Worm (Caenorhabditis elegans) whole organism, L4 larva: ENCODE results near the gene K10C2.2.
A peak's percentile ranks its signal among the peaks of the same experiment; 100 is the strongest.

Experiments used
- F37D6.2 ChIP-seq: sonication (generic microtip); optimal IDR thresholded peaks from 2 replicates; lab custom pipeline; 2016; ENCODE audit warnings: mild to moderate bottlenecking, missing genetic modification characterization, missing compliant biosample characterization
- F44E2.7 ChIP-seq: fragments of 200-800 bp; sonication (Bioruptor generic); IDR thresholded peaks from 2 replicates; pipeline ENCODE4 v2.1.2; 2022; ENCODE audit warnings: missing genetic modification characterization, missing compliant biosample characterization
- Y105C5A.15 ChIP-seq: fragments of 200-800 bp; sonication (Bioruptor generic); IDR thresholded peaks from 2 replicates; pipeline ENCODE4 v1.3.6; 2022; ENCODE audit warnings: missing genetic modification characterization, missing compliant biosample characterization
- aha-1 ChIP-seq: fragments of 150-350 bp; peaks from one replicate; lab custom pipeline; 2014; ENCODE audit warnings: missing biosample characterization, missing genetic modification characterization
- aly-2 ChIP-seq: sonication (generic microtip); optimal IDR thresholded peaks from 2 replicates; lab custom pipeline; 2018; ENCODE audit warnings: missing biosample characterization, missing genetic modification characterization
- ama-1 ChIP-seq: fragments of 150-350 bp; optimal IDR thresholded peaks from 2 replicates; lab custom pipeline; 2014; ENCODE audit warnings: inconsistent platforms, mixed read lengths
- attf-4 ChIP-seq: sonication (generic microtip); optimal IDR thresholded peaks from 3 replicates; lab custom pipeline; 2017; ENCODE audit warnings: missing biosample characterization, missing genetic modification characterization
- ceh-44 ChIP-seq: fragments of 200-800 bp; sonication (Bioruptor generic); IDR thresholded peaks from 2 replicates; pipeline ENCODE4 v1.3.6; 2022; ENCODE audit warnings: missing genetic modification reagents, missing genetic modification characterization, missing compliant biosample characterization
- ceh-82 ChIP-seq: sonication (generic microtip); optimal IDR thresholded peaks from 2 replicates; lab custom pipeline; 2017; ENCODE audit warnings: missing biosample characterization, missing genetic modification characterization
- cey-2 ChIP-seq: sonication (generic microtip); optimal IDR thresholded peaks from 3 replicates; lab custom pipeline; 2017; ENCODE audit warnings: missing genetic modification characterization, mild to moderate bottlenecking, missing compliant biosample characterization, antibody characterized with exemption, borderline replicate concordance; ENCODE audit not compliant: insufficient read depth
- daf-16 ChIP-seq, 3 experiments: sonication (generic microtip); optimal IDR thresholded peaks; 2 replicates each; lab custom pipeline; 2016 to 2017; ENCODE audit warnings: missing genetic modification characterization in 3 of 3, missing genetic modification reagents in 3 of 3, mild to moderate bottlenecking in 2 of 3, missing compliant biosample characterization in 2 of 3, missing biosample characterization in 1 of 3, moderate library complexity in 1 of 3
- dmd-6 ChIP-seq: fragments of 200-800 bp; sonication (Bioruptor generic); IDR thresholded peaks from 2 replicates; pipeline ENCODE4 v1.3.6; 2022; ENCODE audit warnings: missing genetic modification reagents, missing genetic modification characterization, missing compliant biosample characterization
- dve-1 ChIP-seq: sonication (generic microtip); optimal IDR thresholded peaks from 2 replicates; lab custom pipeline; 2017; ENCODE audit warnings: antibody characterized with exemption, mild to moderate bottlenecking, missing genetic modification characterization, missing compliant biosample characterization; ENCODE audit not compliant: insufficient read depth
- egl-27 ChIP-seq: sonication (generic microtip); optimal IDR thresholded peaks from 3 replicates; lab custom pipeline; 2017; ENCODE audit warnings: missing biosample characterization, missing genetic modification reagents, missing genetic modification characterization
- hlh-11 ChIP-seq: fragments of 200-800 bp; sonication (Bioruptor generic); optimal IDR thresholded peaks from 2 replicates; lab custom pipeline; 2018; ENCODE audit warnings: mild to moderate bottlenecking, missing genetic modification characterization, missing compliant biosample characterization
- hmg-1.1 ChIP-seq: fragments of 200-800 bp; sonication (Bioruptor generic); IDR thresholded peaks from 2 replicates; pipeline ENCODE4 v1.3.6; 2022; ENCODE audit warnings: missing genetic modification reagents, missing genetic modification characterization, missing compliant biosample characterization
- lin-13 ChIP-seq: fragments of 150-350 bp; optimal IDR thresholded peaks from 2 replicates; lab custom pipeline; 2014; ENCODE audit warnings: missing biosample characterization, missing genetic modification reagents, missing genetic modification characterization
- lin-38 ChIP-seq: fragments of 200-800 bp; sonication (Bioruptor generic); IDR thresholded peaks from 2 replicates; pipeline ENCODE4 v1.3.6; 2022; ENCODE audit warnings: missing genetic modification reagents, missing genetic modification characterization, missing compliant biosample characterization
- lsy-2 ChIP-seq, 2 experiments: fragments of 150-350 bp in 1 of 2; sonication (generic microtip) in 1 of 2; optimal IDR thresholded peaks; 2 replicates each; lab custom pipeline; 2014 to 2017; ENCODE audit warnings: missing biosample characterization in 2 of 2, missing genetic modification characterization in 2 of 2
- madf-5 ChIP-seq, 2 experiments: fragments of 200-800 bp; sonication (Bioruptor generic); IDR thresholded peaks; 2 replicates each; pipeline ENCODE4 v1.3.6; 2022; ENCODE audit warnings: missing compliant biosample characterization in 2 of 2, missing genetic modification characterization in 2 of 2
- mxl-2 ChIP-seq: fragments of 200-800 bp; sonication (Bioruptor generic); conservative IDR thresholded peaks from 2 replicates; pipeline ENCODE4 v1.3.6; 2022; ENCODE audit warnings: missing genetic modification reagents, missing genetic modification characterization, missing compliant biosample characterization
- nhr-111 ChIP-seq: fragments of 200-800 bp; sonication (Bioruptor generic); optimal IDR thresholded peaks from 2 replicates; lab custom pipeline; 2018; ENCODE audit warnings: mild to moderate bottlenecking, missing genetic modification characterization, missing compliant biosample characterization
- nhr-28 ChIP-seq: fragments of 150-350 bp; optimal IDR thresholded peaks from 2 replicates; lab custom pipeline; 2014; ENCODE audit warnings: missing biosample characterization, missing genetic modification characterization
- nhr-42 ChIP-seq: fragments of 200-800 bp; sonication (Bioruptor generic); IDR thresholded peaks from 2 replicates; pipeline ENCODE4 v1.3.6; 2022; ENCODE audit warnings: missing genetic modification characterization, missing compliant biosample characterization
- nhr-48 ChIP-seq: sonication (generic microtip); optimal IDR thresholded peaks from 2 replicates; lab custom pipeline; 2016; ENCODE audit warnings: mild to moderate bottlenecking, missing genetic modification characterization, missing compliant biosample characterization
- nhr-77 ChIP-seq: fragments of 150-350 bp; optimal IDR thresholded peaks from 2 replicates; lab custom pipeline; 2014; ENCODE audit warnings: missing biosample characterization, missing genetic modification characterization
- pha-4 ChIP-seq, 2 experiments: fragments of 150-350 bp in 1 of 2; fragments of 200-800 bp in 1 of 2; sonication (Bioruptor generic) in 1 of 2; IDR thresholded peaks in 1 of 2; optimal IDR thresholded peaks in 1 of 2; 2 replicates each; pipeline versions ENCODE4 v1.3.6 to Lab custom; 2014 to 2022; ENCODE audit warnings: missing genetic modification characterization in 2 of 2, missing genetic modification reagents in 2 of 2, missing biosample characterization in 1 of 2, missing compliant biosample characterization in 1 of 2
- php-3 ChIP-seq: fragments of 200-800 bp; sonication (Bioruptor generic); IDR thresholded peaks from 2 replicates; pipeline ENCODE4 v1.3.6; 2022; ENCODE audit warnings: missing genetic modification reagents, missing genetic modification characterization, missing compliant biosample characterization
- pqm-1 ChIP-seq: sonication (generic microtip); optimal IDR thresholded peaks from 2 replicates; lab custom pipeline; 2017; ENCODE audit warnings: missing biosample characterization, missing genetic modification characterization
- set-16 ChIP-seq: fragments of 200-800 bp; sonication (Bioruptor generic); IDR thresholded peaks from 2 replicates; pipeline ENCODE4 v1.3.6; 2022; ENCODE audit warnings: missing genetic modification reagents, missing genetic modification characterization, missing compliant biosample characterization
- spr-3 ChIP-seq: fragments of 200-800 bp; sonication (Bioruptor generic); optimal IDR thresholded peaks from 2 replicates; lab custom pipeline; 2018; ENCODE audit warnings: mild to moderate bottlenecking, missing genetic modification characterization, missing compliant biosample characterization
- tra-1 ChIP-seq: fragments of 200-800 bp; sonication (Bioruptor generic); IDR thresholded peaks from 2 replicates; pipeline ENCODE4 v1.3.6; 2022; ENCODE audit warnings: missing genetic modification reagents, missing genetic modification characterization, missing compliant biosample characterization
- unc-62 ChIP-seq, 3 experiments: fragments of 150-350 bp in 1 of 3; sonication (generic microtip); optimal IDR thresholded peaks in 2 of 3; peaks in 1 of 3; 1 replicate in 1 of 3; 2 replicates in 2 of 3; lab custom pipeline; 2014 to 2017; ENCODE audit warnings: missing biosample characterization in 3 of 3, missing genetic modification characterization in 3 of 3, missing genetic modification reagents in 3 of 3, missing genotype in 1 of 3
- zfp-2 ChIP-seq: sonication (generic microtip); optimal IDR thresholded peaks from 2 replicates; lab custom pipeline; 2016; ENCODE audit warnings: mild to moderate bottlenecking, missing genetic modification characterization, missing compliant biosample characterization
- zip-11 ChIP-seq: fragments of 200-800 bp; sonication (Bioruptor generic); IDR thresholded peaks from 2 replicates; pipeline ENCODE4 v1.3.6; 2022; ENCODE audit warnings: missing genetic modification characterization, missing compliant biosample characterization
- zip-2 ChIP-seq: fragments of 150-350 bp; optimal IDR thresholded peaks from 2 replicates; lab custom pipeline; 2014; ENCODE audit warnings: missing biosample characterization, missing genetic modification characterization

K10C2.2 gene

ce11 chrX:6462995-6463462 lies 29.4 kb upstream of the K10C2.2 start, which contains the start of gene C15B12.2 (continued):
- TF ChIP-seq F37D6.2 (no peak), aly-2 (no peak), mxl-2 (GFP tag; lab: Robert Waterston, UW) (no peak), pqm-1 (tag; lab: Kevin White, UChicago) (peak; percentile 84), nhr-111 (no peak), set-16 (GFP tag; lab: Robert Waterston, UW) (no peak)

DNA sequence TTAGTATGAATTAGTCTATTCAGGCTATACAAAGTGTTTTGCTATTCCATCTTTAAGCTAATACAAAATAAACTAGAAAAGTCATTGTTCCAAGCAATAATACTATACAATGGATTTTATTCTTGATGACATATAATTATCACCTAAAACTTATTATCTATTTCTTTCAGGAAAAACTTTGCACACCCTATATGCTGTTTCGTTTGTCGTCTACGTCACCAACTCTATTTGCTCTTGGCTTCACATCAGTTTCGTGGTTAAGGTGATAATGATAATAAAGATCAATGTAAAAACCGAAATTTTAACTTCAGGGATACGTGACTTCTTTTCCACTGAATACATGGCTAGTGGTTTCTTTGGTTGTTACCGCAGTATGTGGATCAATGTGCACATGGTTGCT lies 28.9 kb upstream of the K10C2.2 start:
- no peak for TF ChIP-seq lin-38 (GFP tag; lab: Robert Waterston, UW)
- peak; percentile 55 for TF ChIP-seq dmd-6 (GFP tag; lab: Robert Waterston, UW)
- TF ChIP-seq daf-16 (GFP tag; optimal IDR thresholded peaks at IDR 0.05; lab: Kevin White, UChicago), result no peak
- TF ChIP-seq daf-16 (tag; optimal IDR thresholded peaks at IDR 0.05; lab: Kevin White, UChicago), result peak; percentile 15
- no peak for TF ChIP-seq spr-3
- TF ChIP-seq pqm-1 (tag; lab: Kevin White, UChicago), result peak; percentile 65

DNA sequence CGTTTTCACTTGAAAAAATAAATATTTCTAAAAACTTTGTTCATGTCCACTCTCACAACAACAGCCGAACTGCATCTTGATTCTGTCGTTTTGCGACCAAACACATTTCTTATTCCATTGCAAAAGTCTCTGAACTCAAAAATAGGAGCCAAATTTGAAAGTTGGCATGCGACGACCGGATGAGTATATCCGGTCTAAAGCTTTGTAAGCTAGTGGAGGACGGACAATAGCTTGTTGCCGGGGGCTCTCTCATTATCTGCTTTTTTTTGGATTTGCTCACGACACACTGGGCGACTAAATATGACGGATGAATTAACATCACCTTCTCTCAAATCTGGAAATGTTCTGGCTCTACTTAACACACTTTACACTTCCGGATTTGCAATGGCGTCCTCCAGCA lies 28.1 kb upstream of the K10C2.2 start, which contains the start of gene K04E7.1:
K04E7.1 (plus strand) TSS at position 301 of the 400 bp plus-strand sequence.
- TF ChIP-seq aha-1 (tag; lab: Kevin White, UChicago) (peak; percentile 54), nhr-42 (no peak)
- TF ChIP-seq, all 104 proteins: peak for 1

- TF ChIP-seq dmd-6 (GFP tag; lab: Robert Waterston, UW) (peak; percentile 43), lin-13 (GFP tag; lab: Kevin White, UChicago) (no peak), madf-5 (GFP tag; IDR thresholded peaks at IDR 0.05; lab: Robert Waterston, UW) (no peak), dve-1 (tag; lab: Kevin White, UChicago) (peak; percentile 21), nhr-28 (tag; lab: Kevin White, UChicago) (peak; percentile 30), nhr-77 (tag; lab: Kevin White, UChicago) (peak; percentile 24), pqm-1 (tag; lab: Kevin White, UChicago) (peak; percentile 27)
These were observed 26.5 kb upstream of the K10C2.2 start for ce11 chrX:6460123-6460522.

DNA sequence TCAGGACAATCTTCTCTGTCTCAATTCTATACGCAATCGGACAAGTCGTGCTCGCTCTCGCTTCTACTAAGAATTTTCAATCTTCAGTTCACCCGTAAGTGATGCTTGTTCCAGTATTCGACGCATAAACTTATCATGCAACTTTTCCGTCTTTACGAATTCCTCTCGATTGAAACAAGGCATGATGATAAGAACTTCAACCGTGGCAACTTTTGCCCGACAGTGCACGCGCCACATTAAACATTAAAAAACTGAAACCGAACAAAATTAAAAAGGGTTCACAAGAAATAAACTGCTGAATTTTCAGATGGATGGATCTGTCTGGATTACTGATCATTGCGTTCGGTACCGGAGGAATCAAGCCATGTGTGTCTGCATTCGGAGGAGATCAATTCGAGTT lies 24.9 kb upstream of the K10C2.2 start:
- peak; percentile 57 for TF ChIP-seq pqm-1 (tag; lab: Kevin White, UChicago)
- TF ChIP-seq zip-2 (tag; lab: Kevin White, UChicago), result no peak

DNA sequence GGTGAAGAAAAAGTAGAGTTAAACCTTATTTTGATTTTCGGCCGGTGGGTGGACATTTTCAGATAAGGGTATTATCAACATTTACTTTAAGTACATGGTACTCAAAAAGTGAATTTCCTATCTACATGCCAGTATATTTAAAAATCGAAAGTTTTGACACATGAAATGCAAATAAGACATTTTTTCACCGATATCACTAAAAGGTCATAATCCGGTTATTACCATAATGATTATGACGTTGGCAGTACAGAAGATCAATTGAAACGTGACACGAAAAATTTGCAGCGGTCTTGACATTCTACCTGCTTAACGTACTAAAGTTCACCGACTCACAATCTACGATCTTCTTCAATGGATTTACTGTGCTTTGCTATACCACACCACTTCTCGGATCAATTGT lies 24.4 kb upstream of the K10C2.2 start:
- TF ChIP-seq ceh-82 (tag; lab: Kevin White, UChicago), result no peak
- TF ChIP-seq egl-27, result no peak
- no peak for TF ChIP-seq daf-16 (GFP tag; optimal IDR thresholded peaks at IDR 0.05; lab: Kevin White, UChicago)
- no peak for TF ChIP-seq daf-16 (tag; optimal IDR thresholded peaks at IDR 0.05; lab: Kevin White, UChicago)
- TF ChIP-seq pha-4 (GFP tag; IDR thresholded peaks at IDR 0.05; lab: Robert Waterston, UW), result no peak
- no peak for TF ChIP-seq pha-4 (tag; optimal IDR thresholded peaks at IDR 0.05; lab: Kevin White, UChicago)
- no peak for TF ChIP-seq aha-1 (tag; lab: Kevin White, UChicago)
- TF ChIP-seq zfp-2 (tag; lab: Kevin White, UChicago), result no peak
- no peak for TF ChIP-seq cey-2 (tag; lab: Kevin White, UChicago)
- no peak for TF ChIP-seq lsy-2 (tag; optimal IDR thresholded peaks at IDR 0.05; lab: Kevin White, UChicago)
- no peak for TF ChIP-seq pqm-1 (tag; lab: Kevin White, UChicago)
- peak; percentile 41 for TF ChIP-seq dve-1 (tag; lab: Kevin White, UChicago)
- peak; percentile 69 for TF ChIP-seq dmd-6 (GFP tag; lab: Robert Waterston, UW)
- TF ChIP-seq ceh-44 (GFP tag; lab: Robert Waterston, UW), result no peak
- TF ChIP-seq Y105C5A.15, result no peak
- TF ChIP-seq nhr-48, result peak; percentile 30
- peak; percentile 15 to 17 for TF ChIP-seq unc-62 (GFP tag; optimal IDR thresholded peaks at IDR 0.05 in 1 of 2; lab: Kevin White, UChicago)
- no peak for TF ChIP-seq unc-62 (tag; optimal IDR thresholded peaks at IDR 0.05; lab: Kevin White, UChicago)
- TF ChIP-seq zip-11, result no peak
- no peak for TF ChIP-seq F37D6.2
- TF ChIP-seq hmg-1.1 (GFP tag; lab: Robert Waterston, UW), result no peak
- no peak for TF ChIP-seq hlh-11
- TF ChIP-seq php-3 (GFP tag; lab: Robert Waterston, UW), result no peak
- no peak for TF ChIP-seq ama-1 (lab: Kevin White, UChicago)
- TF ChIP-seq tra-1, result peak; percentile 58; the same call in 1 of the 2 replicates
- no peak for TF ChIP-seq F44E2.7 (GFP tag; lab: Robert Waterston, UW)
- TF ChIP-seq nhr-77 (tag; lab: Kevin White, UChicago), result peak; percentile 0
- no peak for TF ChIP-seq attf-4 (tag; lab: Kevin White, UChicago)
